Worm (Caenorhabditis elegans) whole organism, L3 larva: Measurements from ENCODE around the gene C09B8.4.

Experiments
- daf-12 ChIP-seq: fragments of 150-350 bp; optimal IDR thresholded peaks from 2 replicates; lab custom pipeline; 2014; ENCODE audit warnings: missing biosample characterization, missing genetic modification reagents, missing genetic modification characterization
- elt-2 ChIP-seq: sonication (generic microtip); optimal IDR thresholded peaks from 2 replicates; lab custom pipeline; 2016; ENCODE audit warnings: missing genetic modification reagents, mild to moderate bottlenecking, missing genetic modification characterization, missing compliant biosample characterization
- fos-1 ChIP-seq: fragments of 150-350 bp; optimal IDR thresholded peaks from 2 replicates; lab custom pipeline; 2014; ENCODE audit warnings: missing biosample characterization, missing genetic modification characterization
- jun-1 ChIP-seq: fragments of 150-350 bp; optimal IDR thresholded peaks from 2 replicates; lab custom pipeline; 2014; ENCODE audit warnings: missing biosample characterization, missing genetic modification reagents, missing genetic modification characterization
- lin-39 ChIP-seq: fragments of 150-350 bp; optimal IDR thresholded peaks from 2 replicates; lab custom pipeline; 2018; ENCODE audit warnings: missing biosample characterization, missing genetic modification reagents, missing genetic modification characterization
- nhr-25 ChIP-seq: sonication (generic microtip); optimal IDR thresholded peaks from 2 replicates; lab custom pipeline; 2017; ENCODE audit warnings: missing biosample characterization, missing genetic modification characterization
- nhr-28 ChIP-seq: fragments of 150-350 bp; optimal IDR thresholded peaks from 2 replicates; lab custom pipeline; 2014; ENCODE audit warnings: missing biosample characterization, missing genetic modification characterization
- nhr-76 ChIP-seq: fragments of 150-350 bp; sonication (generic microtip); optimal IDR thresholded peaks from 5 replicates; lab custom pipeline; 2014; ENCODE audit warnings: missing biosample characterization, missing genetic modification characterization
- nhr-77 ChIP-seq: fragments of 150-350 bp; optimal IDR thresholded peaks from 2 replicates; lab custom pipeline; 2014; ENCODE audit warnings: missing biosample characterization, missing genetic modification characterization
- pha-4 ChIP-seq: fragments of 150-350 bp; optimal IDR thresholded peaks from 2 replicates; lab custom pipeline; 2014; ENCODE audit warnings: missing biosample characterization, missing genetic modification reagents, missing genetic modification characterization
- sea-2 ChIP-seq: fragments of 150-350 bp; sonication (generic microtip); optimal IDR thresholded peaks from 4 replicates; lab custom pipeline; 2014; ENCODE audit warnings: missing biosample characterization, missing genetic modification reagents, missing genetic modification characterization
- tbx-2 ChIP-seq: sonication (generic microtip); optimal IDR thresholded peaks from 2 replicates; lab custom pipeline; 2016; ENCODE audit warnings: mild to moderate bottlenecking, missing genetic modification characterization, missing compliant biosample characterization
- unc-39 ChIP-seq: sonication (generic microtip); optimal IDR thresholded peaks from 4 replicates; lab custom pipeline; 2017; ENCODE audit warnings: missing biosample characterization, missing genetic modification characterization
- ztf-4 ChIP-seq: fragments of 150-350 bp; optimal IDR thresholded peaks from 2 replicates; lab custom pipeline; 2014; ENCODE audit warnings: missing biosample characterization, missing genetic modification characterization

DNA sequence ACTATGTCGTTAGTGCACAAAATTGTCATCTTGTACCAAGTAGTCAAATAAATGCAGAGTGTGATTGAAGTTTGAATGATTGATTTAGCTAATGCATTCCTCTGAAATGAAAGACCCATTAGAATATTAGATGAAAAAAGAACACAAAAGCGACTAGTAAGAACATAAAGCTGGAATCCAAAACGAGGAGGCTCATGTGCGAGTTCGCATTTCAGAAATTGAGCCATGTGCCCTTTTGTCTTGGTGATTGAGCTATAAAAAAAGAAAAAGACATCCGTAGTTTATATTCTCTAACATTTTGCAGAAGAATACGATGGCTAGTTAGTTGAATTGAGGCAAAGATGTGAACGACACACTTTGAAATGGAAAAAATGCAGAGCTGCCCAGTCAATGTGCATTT lies 18.3 kb downstream of the C09B8.4 start, which contains the start of gene F22F4.4:
- TF ChIP-seq nhr-28 (tag; lab: Kevin White, UChicago) (no peak), fos-1 (tag; lab: Kevin White, UChicago) (no peak), unc-39 (tag; lab: Kevin White, UChicago) (no peak), nhr-77 (tag; lab: Kevin White, UChicago) (no peak), nhr-25 (tag; lab: Kevin White, UChicago) (no peak), lin-39 (tag; lab: Kevin White, UChicago) (no peak), nhr-76 (tag; lab: Kevin White, UChicago) (no peak), jun-1 (tag; lab: Kevin White, UChicago) (no peak), sea-2 (GFP tag; lab: Kevin White, UChicago) (no peak), daf-12 (no peak), elt-2 (tag; lab: Kevin White, UChicago) (no peak), pha-4 (tag; lab: Kevin White, UChicago) (no peak), tbx-2 (no peak), ztf-4 (tag; lab: Kevin White, UChicago) (no peak)
